Worm (Caenorhabditis elegans) whole organism, L4 larva: ENCODE results near the gene htrl-1.

Experiments
- F10B5.3 ChIP-seq: sonication (generic microtip); optimal IDR thresholded peaks from 2 replicates; lab custom pipeline; 2016; ENCODE audit warnings: mild to moderate bottlenecking, missing genetic modification characterization, missing compliant biosample characterization
- F26F4.8 ChIP-seq: fragments of 200-800 bp; sonication (Bioruptor generic); conservative IDR thresholded peaks from 2 replicates; pipeline ENCODE4 v1.3.6; 2022; ENCODE audit warnings: missing genetic modification characterization, missing compliant biosample characterization
- F37D6.2 ChIP-seq: sonication (generic microtip); optimal IDR thresholded peaks from 2 replicates; lab custom pipeline; 2016; ENCODE audit warnings: mild to moderate bottlenecking, missing genetic modification characterization, missing compliant biosample characterization
- T20F7.1 ChIP-seq: fragments of 200-800 bp; sonication (Bioruptor generic); optimal IDR thresholded peaks from 2 replicates; lab custom pipeline; 2018; ENCODE audit warnings: mild to moderate bottlenecking, missing genetic modification characterization, missing compliant biosample characterization
- T26A8.4 ChIP-seq: fragments of 200-800 bp; sonication (Bioruptor generic); IDR thresholded peaks from 2 replicates; pipeline ENCODE4 v1.3.6; 2022; ENCODE audit warnings: missing genetic modification characterization, missing compliant biosample characterization
- ZK337.2 ChIP-seq: fragments of 200-800 bp; sonication (Bioruptor generic); IDR thresholded peaks from 2 replicates; pipeline ENCODE4 v1.3.6; 2022; ENCODE audit warnings: missing genetic modification reagents, missing genetic modification characterization, missing compliant biosample characterization
- ZK546.5 ChIP-seq, 2 experiments: sonication (generic microtip); optimal IDR thresholded peaks; 2 replicates each; lab custom pipeline; 2017; ENCODE audit warnings: missing biosample characterization in 2 of 2, missing genetic modification characterization in 2 of 2
- aha-1 ChIP-seq: fragments of 150-350 bp; peaks from one replicate; lab custom pipeline; 2014; ENCODE audit warnings: missing biosample characterization, missing genetic modification characterization
- aly-2 ChIP-seq: sonication (generic microtip); optimal IDR thresholded peaks from 2 replicates; lab custom pipeline; 2018; ENCODE audit warnings: missing biosample characterization, missing genetic modification characterization
- ama-1 ChIP-seq: fragments of 150-350 bp; optimal IDR thresholded peaks from 2 replicates; lab custom pipeline; 2014; ENCODE audit warnings: inconsistent platforms, mixed read lengths
- arid-1 ChIP-seq: fragments of 200-800 bp; sonication (Bioruptor generic); conservative IDR thresholded peaks from 2 replicates; pipeline ENCODE4 v1.3.6; 2022; ENCODE audit warnings: missing genetic modification reagents, missing genetic modification characterization, missing compliant biosample characterization
- ceh-20 ChIP-seq: fragments of 200-800 bp; sonication (Bioruptor generic); IDR thresholded peaks from 2 replicates; pipeline ENCODE4 v1.3.6; 2022; ENCODE audit warnings: missing genetic modification reagents, missing genetic modification characterization, missing compliant biosample characterization
- ceh-28 ChIP-seq: fragments of 150-350 bp; optimal IDR thresholded peaks from 2 replicates; lab custom pipeline; 2014; ENCODE audit warnings: missing biosample characterization, missing genetic modification reagents, missing genetic modification characterization
- ceh-62 ChIP-seq: sonication (generic microtip); optimal IDR thresholded peaks from 2 replicates; lab custom pipeline; 2017; ENCODE audit warnings: missing biosample characterization, missing genetic modification characterization
- ces-1 ChIP-seq: fragments of 150-350 bp; sonication (generic microtip); optimal IDR thresholded peaks from 4 replicates; lab custom pipeline; 2014; ENCODE audit warnings: missing biosample characterization, missing genetic modification reagents, missing genetic modification characterization
- ctbp-1 ChIP-seq: fragments of 200-800 bp; sonication (Bioruptor generic); IDR thresholded peaks from 2 replicates; pipeline ENCODE4 v1.3.6; 2022; ENCODE audit warnings: missing genetic modification reagents, missing genetic modification characterization, missing compliant biosample characterization
- dmd-6 ChIP-seq: fragments of 200-800 bp; sonication (Bioruptor generic); IDR thresholded peaks from 2 replicates; pipeline ENCODE4 v1.3.6; 2022; ENCODE audit warnings: missing genetic modification reagents, missing genetic modification characterization, missing compliant biosample characterization
- dpl-1 ChIP-seq: fragments of 150-350 bp; optimal IDR thresholded peaks from 2 replicates; lab custom pipeline; 2014; ENCODE audit warnings: missing biosample characterization, missing genetic modification reagents, missing genetic modification characterization
- duxl-1 ChIP-seq: sonication (generic microtip); optimal IDR thresholded peaks from 2 replicates; lab custom pipeline; 2016; ENCODE audit warnings: mild to moderate bottlenecking, missing genetic modification characterization, moderate library complexity, missing compliant biosample characterization; ENCODE audit not compliant: poor library complexity
- egl-27 ChIP-seq: sonication (generic microtip); optimal IDR thresholded peaks from 3 replicates; lab custom pipeline; 2017; ENCODE audit warnings: missing biosample characterization, missing genetic modification reagents, missing genetic modification characterization
- fos-1 ChIP-seq: fragments of 150-350 bp; optimal IDR thresholded peaks from 2 replicates; lab custom pipeline; 2014; ENCODE audit warnings: missing biosample characterization, missing genetic modification characterization
- hmg-1.1 ChIP-seq: fragments of 200-800 bp; sonication (Bioruptor generic); IDR thresholded peaks from 2 replicates; pipeline ENCODE4 v1.3.6; 2022; ENCODE audit warnings: missing genetic modification reagents, missing genetic modification characterization, missing compliant biosample characterization
- jun-1 ChIP-seq: fragments of 150-350 bp; optimal IDR thresholded peaks from 2 replicates; lab custom pipeline; 2014; ENCODE audit warnings: missing biosample characterization, missing genetic modification reagents, missing genetic modification characterization
- lim-7 ChIP-seq: fragments of 200-800 bp; sonication (Bioruptor generic); IDR thresholded peaks from 2 replicates; pipeline ENCODE4 v1.3.6; 2022; ENCODE audit warnings: missing genetic modification characterization, missing compliant biosample characterization
- lin-1 ChIP-seq: fragments of 200-800 bp; sonication (Bioruptor generic); IDR thresholded peaks from 2 replicates; pipeline ENCODE4 v1.3.6; 2022; ENCODE audit warnings: missing genetic modification reagents, missing genetic modification characterization, missing compliant biosample characterization
- lin-13 ChIP-seq: fragments of 150-350 bp; optimal IDR thresholded peaks from 2 replicates; lab custom pipeline; 2014; ENCODE audit warnings: missing biosample characterization, missing genetic modification reagents, missing genetic modification characterization
- lin-29 ChIP-seq: fragments of 200-800 bp; sonication (Bioruptor generic); IDR thresholded peaks from 2 replicates; pipeline ENCODE4 v1.3.6; 2022; ENCODE audit warnings: missing genetic modification reagents, missing genetic modification characterization, missing compliant biosample characterization
- lin-38 ChIP-seq: fragments of 200-800 bp; sonication (Bioruptor generic); IDR thresholded peaks from 2 replicates; pipeline ENCODE4 v1.3.6; 2022; ENCODE audit warnings: missing genetic modification reagents, missing genetic modification characterization, missing compliant biosample characterization
- lin-39 ChIP-seq: fragments of 150-350 bp; optimal IDR thresholded peaks from 2 replicates; lab custom pipeline; 2014; ENCODE audit warnings: missing biosample characterization, missing genetic modification reagents, missing genetic modification characterization
- lir-3 ChIP-seq: sonication (generic microtip); optimal IDR thresholded peaks from 2 replicates; lab custom pipeline; 2016; ENCODE audit warnings: mild to moderate bottlenecking, missing genetic modification characterization, missing compliant biosample characterization
- lsy-2 ChIP-seq, 2 experiments: fragments of 150-350 bp in 1 of 2; sonication (generic microtip) in 1 of 2; optimal IDR thresholded peaks; 2 replicates each; lab custom pipeline; 2014 to 2017; ENCODE audit warnings: missing biosample characterization in 2 of 2, missing genetic modification characterization in 2 of 2
- madf-9 ChIP-seq: fragments of 200-800 bp; sonication (Bioruptor generic); conservative IDR thresholded peaks from 2 replicates; pipeline ENCODE4 v1.3.6; 2022; ENCODE audit warnings: missing genetic modification reagents, missing genetic modification characterization, missing compliant biosample characterization
- mes-2 ChIP-seq: sonication (generic microtip); optimal IDR thresholded peaks from 2 replicates; lab custom pipeline; 2016; ENCODE audit warnings: missing genotype, mild to moderate bottlenecking, missing genetic modification characterization, missing compliant biosample characterization; ENCODE audit not compliant: poor library complexity, severe bottlenecking
- mxl-2 ChIP-seq: fragments of 200-800 bp; sonication (Bioruptor generic); conservative IDR thresholded peaks from 2 replicates; pipeline ENCODE4 v1.3.6; 2022; ENCODE audit warnings: missing genetic modification reagents, missing genetic modification characterization, missing compliant biosample characterization
- nhr-11 ChIP-seq: fragments of 150-350 bp; optimal IDR thresholded peaks from 2 replicates; lab custom pipeline; 2014; ENCODE audit warnings: missing biosample characterization, missing genetic modification characterization
- nhr-41 ChIP-seq: fragments of 200-800 bp; sonication (Bioruptor generic); IDR thresholded peaks from 2 replicates; pipeline ENCODE4 v1.3.6; 2022; ENCODE audit warnings: missing genetic modification reagents, missing genetic modification characterization, missing compliant biosample characterization
- nhr-48 ChIP-seq: sonication (generic microtip); optimal IDR thresholded peaks from 2 replicates; lab custom pipeline; 2016; ENCODE audit warnings: mild to moderate bottlenecking, missing genetic modification characterization, missing compliant biosample characterization
- nhr-76 ChIP-seq: fragments of 150-350 bp; optimal IDR thresholded peaks from 2 replicates; lab custom pipeline; 2014; ENCODE audit warnings: missing biosample characterization, missing genetic modification characterization
- nhr-77 ChIP-seq: fragments of 150-350 bp; optimal IDR thresholded peaks from 2 replicates; lab custom pipeline; 2014; ENCODE audit warnings: missing biosample characterization, missing genetic modification characterization
- php-3 ChIP-seq: fragments of 200-800 bp; sonication (Bioruptor generic); IDR thresholded peaks from 2 replicates; pipeline ENCODE4 v1.3.6; 2022; ENCODE audit warnings: missing genetic modification reagents, missing genetic modification characterization, missing compliant biosample characterization
- saeg-2 ChIP-seq: fragments of 200-800 bp; sonication (Bioruptor generic); IDR thresholded peaks from 2 replicates; pipeline ENCODE4 v1.3.6; 2022; ENCODE audit warnings: missing genetic modification reagents, missing genetic modification characterization, missing compliant biosample characterization
- set-16 ChIP-seq: fragments of 200-800 bp; sonication (Bioruptor generic); IDR thresholded peaks from 2 replicates; pipeline ENCODE4 v1.3.6; 2022; ENCODE audit warnings: missing genetic modification reagents, missing genetic modification characterization, missing compliant biosample characterization
- skn-1 ChIP-seq: fragments of 150-350 bp; optimal IDR thresholded peaks from 2 replicates; lab custom pipeline; 2014; ENCODE audit warnings: missing biosample characterization, missing genetic modification characterization
- spr-3 ChIP-seq: fragments of 200-800 bp; sonication (Bioruptor generic); optimal IDR thresholded peaks from 2 replicates; lab custom pipeline; 2018; ENCODE audit warnings: mild to moderate bottlenecking, missing genetic modification characterization, missing compliant biosample characterization
- tra-1 ChIP-seq: fragments of 200-800 bp; sonication (Bioruptor generic); IDR thresholded peaks from 2 replicates; pipeline ENCODE4 v1.3.6; 2022; ENCODE audit warnings: missing genetic modification reagents, missing genetic modification characterization, missing compliant biosample characterization
- unc-130 ChIP-seq: sonication (generic microtip); optimal IDR thresholded peaks from 2 replicates; lab custom pipeline; 2016; ENCODE audit warnings: missing genetic modification reagents, missing genetic modification characterization, missing compliant biosample characterization
- unc-39 ChIP-seq: sonication (generic microtip); optimal IDR thresholded peaks from 2 replicates; lab custom pipeline; 2017; ENCODE audit warnings: missing biosample characterization, missing genetic modification characterization
- unc-62 ChIP-seq, 3 experiments: fragments of 150-350 bp in 1 of 3; sonication (generic microtip); optimal IDR thresholded peaks in 2 of 3; peaks in 1 of 3; 1 replicate in 1 of 3; 2 replicates in 2 of 3; lab custom pipeline; 2014 to 2017; ENCODE audit warnings: missing biosample characterization in 3 of 3, missing genetic modification characterization in 3 of 3, missing genetic modification reagents in 3 of 3, missing genotype in 1 of 3
- vab-7 ChIP-seq: fragments of 200-800 bp; sonication (Bioruptor generic); IDR thresholded peaks from 2 replicates; pipeline ENCODE4 v1.3.6; 2022; ENCODE audit warnings: missing genetic modification reagents, missing genetic modification characterization, missing compliant biosample characterization
- zfp-2 ChIP-seq: sonication (generic microtip); optimal IDR thresholded peaks from 2 replicates; lab custom pipeline; 2016; ENCODE audit warnings: mild to moderate bottlenecking, missing genetic modification characterization, missing compliant biosample characterization
- ztf-11 ChIP-seq: fragments of 150-350 bp; optimal IDR thresholded peaks from 2 replicates; lab custom pipeline; 2014; ENCODE audit warnings: missing biosample characterization, missing genetic modification characterization
- ztf-7 ChIP-seq: fragments of 150-350 bp; optimal IDR thresholded peaks from 2 replicates; lab custom pipeline; 2014; ENCODE audit warnings: missing biosample characterization, missing genetic modification characterization

The htrl-1 gene

DNA sequence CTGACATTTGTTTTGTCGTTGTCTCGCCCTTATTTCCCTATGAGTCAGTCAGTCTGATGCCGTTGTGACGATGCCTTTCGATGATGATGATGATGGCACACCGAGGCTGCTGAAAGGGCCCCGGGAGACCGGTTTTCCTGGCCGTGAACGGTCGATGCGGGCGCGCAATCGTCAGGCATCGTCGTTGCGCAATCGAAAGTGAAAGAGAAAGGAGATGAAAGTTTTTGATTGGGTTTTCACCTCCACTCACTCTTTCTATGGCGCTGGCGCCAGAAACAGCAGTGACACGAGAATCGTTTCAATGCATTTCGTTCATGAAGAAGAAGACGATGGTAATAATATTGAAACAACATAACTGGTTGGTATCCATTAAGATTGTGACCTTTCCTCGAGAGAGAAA, 36.8 kb upstream of the htrl-1 start (continued):
- TF ChIP-seq lin-39 (no peak), nhr-77 (tag; lab: Kevin White, UChicago) (no peak), T20F7.1 (no peak), mes-2 (tag; lab: Kevin White, UChicago) (peak; percentile 33), ama-1 (lab: Kevin White, UChicago) (peak; percentile 64), nhr-48 (tag; lab: Kevin White, UChicago) (no peak), unc-62 (GFP tag; optimal IDR thresholded peaks at IDR 0.05 in 1 of 2; lab: Kevin White, UChicago) (peak in 1 of 2 experiments; percentile 62), unc-62 (tag; optimal IDR thresholded peaks at IDR 0.05; lab: Kevin White, UChicago) (no peak), lsy-2 (tag; optimal IDR thresholded peaks at IDR 0.05; lab: Kevin White, UChicago) (no peak), aly-2 (tag; lab: Kevin White, UChicago) (no peak), lin-38 (0 out of 2 replicates have a peak, but pooled peaks have one; percentile 16), T26A8.4 (GFP tag; lab: Robert Waterston, UW) (0 out of 2 replicates have a peak, but pooled peaks have one; percentile 33), skn-1 (tag; lab: Kevin White, UChicago) (no peak), madf-9 (GFP tag; lab: Robert Waterston, UW) (no peak), F26F4.8 (no peak), zfp-2 (tag; lab: Kevin White, UChicago) (no peak), aha-1 (tag; lab: Kevin White, UChicago) (peak; percentile 69), saeg-2 (GFP tag; lab: Robert Waterston, UW) (no peak), dpl-1 (no peak), jun-1 (tag; lab: Kevin White, UChicago) (no peak), unc-130 (GFP tag; lab: Kevin White, UChicago) (no peak), ZK546.5 (tag; optimal IDR thresholded peaks at IDR 0.05; lab: Kevin White, UChicago) (no peak), egl-27 (no peak), duxl-1 (tag; lab: Kevin White, UChicago) (no peak), ceh-62 (no peak), arid-1 (0 out of 2 replicates have a peak, but pooled peaks have one; percentile 18), lir-3 (tag; lab: Kevin White, UChicago) (no peak), F10B5.3 (tag; lab: Kevin White, UChicago) (no peak), nhr-76 (tag; lab: Kevin White, UChicago) (no peak), ces-1 (GFP tag; lab: Kevin White, UChicago) (no peak), unc-39 (no peak), ceh-28 (tag; lab: Kevin White, UChicago) (no peak), fos-1 (no peak), lin-1 (GFP tag; lab: Robert Waterston, UW) (no peak), ceh-20 (GFP tag; lab: Robert Waterston, UW) (no peak), nhr-11 (tag; lab: Kevin White, UChicago) (no peak), nhr-41 (GFP tag; lab: Robert Waterston, UW) (no peak), set-16 (GFP tag; lab: Robert Waterston, UW) (peak; percentile 70), vab-7 (GFP tag; lab: Robert Waterston, UW) (no peak), ztf-11 (no peak), F37D6.2 (tag; lab: Kevin White, UChicago) (no peak), mxl-2 (no peak), lin-29 (0 out of 2 replicates have a peak, but pooled peaks have one; percentile 25), ZK337.2 (GFP tag; lab: Robert Waterston, UW) (no peak), ztf-7 (tag; lab: Kevin White, UChicago) (no peak), tra-1 (GFP tag; lab: Robert Waterston, UW) (no peak), php-3 (GFP tag; lab: Robert Waterston, UW) (no peak), lin-13 (GFP tag; lab: Kevin White, UChicago) (no peak), ctbp-1 (GFP tag; lab: Robert Waterston, UW) (no peak), lim-7 (GFP tag; lab: Robert Waterston, UW) (peak; percentile 42; the same call in 1 of the 2 replicates), dmd-6 (GFP tag; lab: Robert Waterston, UW) (no peak), hmg-1.1 (GFP tag; lab: Robert Waterston, UW) (peak; percentile 34; the same call in 1 of the 2 replicates), spr-3 (GFP tag; lab: Kevin White, UChicago) (no peak)
